Fruit fly (Drosophila melanogaster): ENCODE measurements around the gene Etfb.

Etfb gene

DNA sequence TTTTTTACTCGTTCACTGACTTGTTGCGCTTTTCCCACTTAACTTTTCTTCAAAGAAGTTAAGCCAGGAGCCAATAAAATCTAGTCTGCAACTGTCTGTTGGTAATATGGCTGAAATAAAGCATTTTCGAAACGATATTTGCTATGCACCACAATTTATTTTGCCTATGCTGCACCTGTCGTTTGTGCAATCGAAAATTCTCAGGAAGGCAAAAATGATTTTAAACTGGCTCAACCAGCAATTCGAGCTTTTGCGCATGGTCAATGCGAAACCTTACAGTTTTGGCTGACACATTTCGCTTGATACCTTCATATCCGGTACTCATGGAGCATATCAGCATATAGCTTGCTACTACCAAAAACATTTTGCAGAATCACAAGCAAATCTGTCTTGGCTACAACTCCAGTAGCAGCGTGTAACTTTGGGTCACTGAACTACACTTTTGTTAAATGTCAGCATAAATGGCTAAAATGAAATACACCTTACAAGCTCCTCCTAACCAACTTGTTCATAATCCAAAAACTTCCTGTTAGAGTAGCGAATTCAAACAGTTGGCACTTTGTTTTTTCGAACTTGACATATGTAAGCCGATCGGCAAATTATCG, 37.1 kb upstream of the Etfb start:
- no peak for TF ChIP-seq Myc (optimal IDR thresholded peaks at IDR 0.05)
- no peak for TF ChIP-seq ey (GFP tag; optimal IDR thresholded peaks at IDR 0.05)
- TF ChIP-seq fru (GFP tag; optimal IDR thresholded peaks at IDR 0.05): no peak
- no peak for TF ChIP-seq Rel (GFP tag; optimal IDR thresholded peaks at IDR 0.05)
- no peak for TF ChIP-seq Rel (tag; optimal IDR thresholded peaks at IDR 0.05)
- no peak for TF ChIP-seq CG32264 (GFP tag; optimal IDR thresholded peaks at IDR 0.05)
- TF ChIP-seq sage (GFP tag; optimal IDR thresholded peaks at IDR 0.05): no peak
- TF ChIP-seq foxo (GFP tag; optimal IDR thresholded peaks at IDR 0.05): no peak
- TF ChIP-seq Sp1 (GFP tag; optimal IDR thresholded peaks at IDR 0.05): no peak
- TF ChIP-seq Hr78 (GFP tag; optimal IDR thresholded peaks at IDR 0.05): no peak
- no peak for TF ChIP-seq Abd-B (GFP tag; optimal IDR thresholded peaks at IDR 0.05)
- TF ChIP-seq br (GFP tag; optimal IDR thresholded peaks at IDR 0.05): no peak
- no peak for TF ChIP-seq GATAd (GFP tag; optimal IDR thresholded peaks at IDR 0.05)
- TF ChIP-seq Dfd (GFP tag; optimal IDR thresholded peaks at IDR 0.05): no peak
- no peak for TF ChIP-seq CrebA (GFP tag; optimal IDR thresholded peaks at IDR 0.05; ENCODE audit: borderline replicate concordance)
- TF ChIP-seq OdsH (GFP tag; optimal IDR thresholded peaks at IDR 0.05): no peak
- no peak for TF ChIP-seq h (GFP tag; optimal IDR thresholded peaks at IDR 0.05)
- no peak for TF ChIP-seq Hnf4 (GFP tag; optimal IDR thresholded peaks at IDR 0.05)
- no peak for TF ChIP-seq Jra (GFP tag; optimal IDR thresholded peaks at IDR 0.05)
- no peak for TF ChIP-seq usp (GFP tag; optimal IDR thresholded peaks at IDR 0.05)
- TF ChIP-seq Mio (GFP tag; optimal IDR thresholded peaks at IDR 0.05): no peak

DNA sequence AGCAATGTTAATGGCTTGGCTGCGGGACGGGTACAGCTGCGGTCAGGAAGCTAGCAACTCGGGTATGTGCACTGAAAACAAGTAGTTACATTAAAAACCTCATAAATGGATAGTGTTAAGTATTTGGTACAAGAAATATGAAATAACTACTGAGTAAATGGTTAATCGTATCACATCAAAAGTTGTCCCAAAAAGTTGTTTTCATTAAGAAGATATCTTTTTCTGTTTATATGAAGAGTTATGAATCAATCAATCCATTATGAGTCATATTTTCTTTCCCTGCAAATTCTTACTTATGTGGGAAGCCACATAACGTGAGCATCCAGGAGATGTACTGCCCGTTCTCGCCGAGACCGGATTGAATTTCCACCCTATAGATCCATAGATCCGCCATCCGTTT, 36.0 kb upstream of the Etfb start:
- TF ChIP-seq Hr78 (GFP tag; optimal IDR thresholded peaks at IDR 0.05) (no peak), Vsx2 (GFP tag; optimal IDR thresholded peaks at IDR 0.05; ENCODE audit: partially characterized antibody) (no peak), CrebA (GFP tag; optimal IDR thresholded peaks at IDR 0.05; ENCODE audit: borderline replicate concordance) (no peak), dl (GFP tag; optimal IDR thresholded peaks at IDR 0.05; ENCODE audit: insufficient read depth in 1 of 2, partially characterized antibody in 2 of 2) (no peak)

DNA sequence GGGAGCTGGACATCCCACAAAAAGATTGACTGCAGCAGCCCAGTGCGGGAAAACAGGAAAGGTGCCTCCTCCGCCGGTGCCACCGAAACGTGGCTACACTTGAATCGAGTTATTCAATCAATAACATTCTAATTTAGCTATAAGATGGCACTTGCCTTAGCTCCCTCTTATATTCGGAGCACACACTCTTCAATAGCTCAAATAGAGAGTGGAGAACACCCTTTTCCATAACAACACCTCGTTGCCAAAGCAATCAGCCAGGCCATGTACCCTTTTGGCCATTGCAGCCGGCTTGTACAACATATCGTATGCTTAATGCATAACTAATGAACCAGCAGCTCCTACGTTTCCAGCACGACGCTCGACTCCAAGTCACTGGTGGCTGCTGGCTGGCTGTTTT, 35.0 kb upstream of the Etfb start:
- TF ChIP-seq CrebA (GFP tag; optimal IDR thresholded peaks at IDR 0.05; ENCODE audit: borderline replicate concordance) (no peak), sv (GFP tag; optimal IDR thresholded peaks at IDR 0.05) (no peak), ey (GFP tag; optimal IDR thresholded peaks at IDR 0.05) (no peak)

DNA sequence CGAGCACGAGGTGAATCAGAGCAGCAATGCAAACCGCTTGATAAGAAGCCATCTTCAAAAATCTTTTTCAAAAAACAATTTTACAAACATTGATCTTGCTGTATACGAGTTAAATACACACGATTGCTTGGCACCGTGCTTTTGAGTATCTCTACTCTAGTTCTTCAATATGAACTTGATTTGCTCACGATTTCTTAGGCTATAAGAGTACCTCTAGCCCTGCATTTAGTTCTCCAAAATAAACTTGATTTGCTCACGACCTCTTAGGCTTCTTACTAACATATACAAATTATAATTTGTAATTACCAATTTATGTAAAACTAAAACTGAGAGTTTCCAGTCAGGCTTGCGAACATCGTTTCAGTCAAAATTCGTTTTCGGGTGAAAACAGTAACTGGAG, 33.4 kb upstream of the Etfb start, which contains the start of gene CG42592:
Gene CG42592, minus strand, starts transcription at position 101 of the 400 bp plus-strand sequence.
- TF ChIP-seq Hr78 (GFP tag; optimal IDR thresholded peaks at IDR 0.05): no peak
- TF ChIP-seq pan (optimal IDR thresholded peaks at IDR 0.05): no peak
- TF ChIP-seq br (GFP tag; optimal IDR thresholded peaks at IDR 0.05): no peak
- TF ChIP-seq dsf (GFP tag; optimal IDR thresholded peaks at IDR 0.05; ENCODE audit: borderline replicate concordance): no peak
- no peak for TF ChIP-seq h (GFP tag; optimal IDR thresholded peaks at IDR 0.05)

DNA sequence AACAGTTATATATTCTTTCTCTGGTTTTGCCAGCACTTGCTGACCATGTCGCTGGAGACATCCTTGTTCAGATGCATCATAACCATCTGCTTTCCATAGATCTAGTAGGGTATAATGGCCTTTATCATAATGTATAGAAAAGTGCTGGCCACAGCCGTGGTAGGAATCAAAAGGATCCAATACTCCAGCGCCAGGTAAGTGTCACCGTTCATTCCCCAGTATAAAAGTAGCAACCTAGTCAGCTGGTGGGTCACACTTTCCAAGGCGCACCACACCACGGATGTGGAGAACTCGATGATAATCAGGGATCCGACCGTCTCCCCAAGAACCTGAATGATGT, 32.9 kb upstream of the Etfb start, which contains the start of gene Prtl99C:
Gene Prtl99C, plus strand, starts transcription at position 241 of the 340 bp plus-strand sequence.
- TF ChIP-seq CG32264 (GFP tag; optimal IDR thresholded peaks at IDR 0.05): no peak
- no peak for TF ChIP-seq Rel (GFP tag; optimal IDR thresholded peaks at IDR 0.05)
- no peak for TF ChIP-seq Rel (tag; optimal IDR thresholded peaks at IDR 0.05)
- no peak for TF ChIP-seq fru (GFP tag; optimal IDR thresholded peaks at IDR 0.05)
- TF ChIP-seq br (GFP tag; optimal IDR thresholded peaks at IDR 0.05): no peak
- TF ChIP-seq dmrt93B (GFP tag; optimal IDR thresholded peaks at IDR 0.05): no peak
- TF ChIP-seq h (GFP tag; optimal IDR thresholded peaks at IDR 0.05): no peak
- no peak for TF ChIP-seq Myc (optimal IDR thresholded peaks at IDR 0.05)
- TF ChIP-seq OdsH (GFP tag; optimal IDR thresholded peaks at IDR 0.05): no peak

DNA sequence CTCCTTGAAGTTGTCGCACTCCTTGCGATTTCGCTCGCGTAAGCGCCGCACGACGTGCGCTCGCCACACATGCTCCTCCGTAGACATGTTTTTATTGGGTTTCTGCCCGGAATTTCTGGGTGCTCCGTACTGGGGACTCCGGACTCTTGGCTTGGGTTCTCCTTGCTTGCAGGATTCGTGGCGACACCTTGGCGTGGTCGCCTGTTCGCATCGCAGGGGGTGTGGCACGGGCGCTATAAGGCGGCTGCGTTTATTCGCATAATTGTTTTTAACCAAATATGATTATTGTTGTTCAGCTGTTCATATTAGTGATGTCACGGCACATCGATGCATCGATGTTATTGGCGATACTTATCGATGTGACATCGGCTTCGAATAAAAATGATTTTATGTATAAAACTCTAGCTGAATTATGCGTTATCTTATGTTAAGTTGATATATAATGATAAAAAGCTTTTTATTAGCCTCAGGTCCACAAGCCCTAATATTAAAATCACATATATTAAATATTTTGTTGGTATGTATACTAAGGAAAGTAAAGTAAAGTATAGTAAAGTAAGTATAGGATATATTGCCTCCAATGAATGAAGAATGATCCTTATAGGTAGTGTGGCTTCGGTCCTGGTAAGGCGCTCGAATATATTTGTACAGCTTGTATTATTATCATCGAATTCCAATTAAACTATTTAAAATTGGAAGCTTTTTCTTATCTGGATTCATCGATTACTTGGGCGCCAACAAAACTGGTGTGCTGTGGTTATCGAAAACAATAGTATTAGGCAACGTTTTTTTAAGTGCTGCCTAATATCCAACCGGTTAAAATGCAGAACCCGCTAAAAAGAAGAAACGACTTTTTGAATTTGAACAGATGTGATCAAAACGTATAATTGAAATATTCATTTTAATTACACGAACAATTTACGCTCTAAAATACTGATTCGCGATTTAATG, 32.3 kb upstream of the Etfb start, which contains the start of gene Atg16:
Gene Atg16, minus strand, starts transcription at position 343 of the 951 bp plus-strand sequence.
- peak; percentile 25 for TF ChIP-seq Jra (GFP tag; optimal IDR thresholded peaks at IDR 0.05)
- TF ChIP-seq Hnf4 (GFP tag; optimal IDR thresholded peaks at IDR 0.05): peak; percentile 59
- no peak for TF ChIP-seq CG32264 (GFP tag; optimal IDR thresholded peaks at IDR 0.05)
- TF ChIP-seq fru (GFP tag; optimal IDR thresholded peaks at IDR 0.05): peak; percentile 25
- peak; percentile 59 for TF ChIP-seq Hr83 (GFP tag; optimal IDR thresholded peaks at IDR 0.05; ENCODE audit: poor library complexity, severe bottlenecking)
- no peak for TF ChIP-seq Mio (GFP tag; optimal IDR thresholded peaks at IDR 0.05)
- TF ChIP-seq GATAd (GFP tag; optimal IDR thresholded peaks at IDR 0.05): no peak
- TF ChIP-seq ey (GFP tag; optimal IDR thresholded peaks at IDR 0.05): peak; percentile 2
- TF ChIP-seq brk (GFP tag; optimal IDR thresholded peaks at IDR 0.05): peak; percentile 17
- TF ChIP-seq br (GFP tag; optimal IDR thresholded peaks at IDR 0.05): peak; percentile 1
- TF ChIP-seq woc (GFP tag; optimal IDR thresholded peaks at IDR 0.05): peak; percentile 30
- no peak for TF ChIP-seq dsf (GFP tag; optimal IDR thresholded peaks at IDR 0.05; ENCODE audit: borderline replicate concordance)
- peak; percentile 7 for TF ChIP-seq psq (GFP tag; optimal IDR thresholded peaks at IDR 0.05)
- peak; percentile 11 for TF ChIP-seq rgr (GFP tag; optimal IDR thresholded peaks at IDR 0.05)
- TF ChIP-seq tai (GFP tag; optimal IDR thresholded peaks at IDR 0.05): peak; percentile 42
- no peak for TF ChIP-seq Sp1 (GFP tag; optimal IDR thresholded peaks at IDR 0.05)

All from whole organism, wandering third instar larva.